Worm (Caenorhabditis elegans): ENCODE results near the gene nep-13.

Gene nep-13

ce11 chrII:3267815-3268214 lies 14.6 kb upstream of the nep-13 start (continued):
- TF ChIP-seq dve-1 (tag; optimal IDR thresholded peaks at IDR 0.05) = no peak
- TF ChIP-seq hlh-15 (tag; optimal IDR thresholded peaks at IDR 0.05) = no peak
- TF ChIP-seq tbx-2 (tag; optimal IDR thresholded peaks at IDR 0.05) = no peak

ce11 chrII:3270598-3270997 lies 11.9 kb upstream of the nep-13 start:
- TF ChIP-seq ceh-6 (GFP tag; optimal IDR thresholded peaks at IDR 0.05) = no peak
- TF ChIP-seq nfya-1 (tag; optimal IDR thresholded peaks at IDR 0.05) = no peak
- no peak for TF ChIP-seq nhr-11 (tag; optimal IDR thresholded peaks at IDR 0.05)
- no peak for TF ChIP-seq ceh-31 (tag; optimal IDR thresholded peaks at IDR 0.05)
- TF ChIP-seq hlh-6 (tag; optimal IDR thresholded peaks at IDR 0.05) = no peak

ce11 chrII:3274923-3275322 lies 7.5 kb upstream of the nep-13 start, which contains the start of gene F02E11.3:
Gene F02E11.3 (minus strand): TSS chrII:3275023.
- TF ChIP-seq F13H6.1 (tag; optimal IDR thresholded peaks at IDR 0.05) = no peak
- TF ChIP-seq ref-2 (tag; optimal IDR thresholded peaks at IDR 0.05) = no peak
- no peak for TF ChIP-seq sdc-2 (tag; optimal IDR thresholded peaks at IDR 0.05)
- TF ChIP-seq ama-1 (optimal IDR thresholded peaks at IDR 0.05) = no peak
- no peak for TF ChIP-seq lim-6 (tag; optimal IDR thresholded peaks at IDR 0.05)
- TF ChIP-seq syd-9 (tag; optimal IDR thresholded peaks at IDR 0.05) = no peak
- no peak for TF ChIP-seq ceh-30 (tag; optimal IDR thresholded peaks at IDR 0.05)
- no peak for TF ChIP-seq tbx-2 (tag; optimal IDR thresholded peaks at IDR 0.05)
- TF ChIP-seq mec-3 (tag; optimal IDR thresholded peaks at IDR 0.05; ENCODE audit: borderline replicate concordance) = no peak
- TF ChIP-seq hlh-8 (tag; optimal IDR thresholded peaks at IDR 0.05) = no peak
- no peak for TF ChIP-seq ceh-48 (tag; optimal IDR thresholded peaks at IDR 0.05)
- TF ChIP-seq C38D4.7 (GFP tag; optimal IDR thresholded peaks at IDR 0.05) = no peak
- TF ChIP-seq nhr-11 (tag; optimal IDR thresholded peaks at IDR 0.05) = no peak
- TF ChIP-seq pha-4 (tag; optimal IDR thresholded peaks at IDR 0.05) = no peak
- TF ChIP-seq hlh-6 (tag; optimal IDR thresholded peaks at IDR 0.05) = no peak
- TF ChIP-seq ceh-18 (tag; optimal IDR thresholded peaks at IDR 0.05) = no peak

ce11 chrII:3277686-3278085 lies 4.8 kb upstream of the nep-13 start, which contains the start of gene F02E11.4:
Gene F02E11.4 (minus strand): TSS chrII:3277786.
- TF ChIP-seq K02D7.2 (tag; optimal IDR thresholded peaks at IDR 0.05) (no peak), madf-2 (tag; optimal IDR thresholded peaks at IDR 0.05) (no peak), pax-1 (tag; optimal IDR thresholded peaks at IDR 0.05) (no peak), pha-4 (tag; optimal IDR thresholded peaks at IDR 0.05) (no peak), ceh-6 (GFP tag; optimal IDR thresholded peaks at IDR 0.05) (no peak), pros-1 (tag; optimal IDR thresholded peaks at IDR 0.05) (no peak), ahr-1 (tag; optimal IDR thresholded peaks at IDR 0.05) (no peak), unc-55 (GFP tag; optimal IDR thresholded peaks at IDR 0.05) (no peak), pag-3 (tag; optimal IDR thresholded peaks at IDR 0.05; ENCODE audit: borderline replicate concordance) (no peak), ceh-9 (tag; optimal IDR thresholded peaks at IDR 0.05) (no peak), syd-9 (tag; optimal IDR thresholded peaks at IDR 0.05) (no peak), zip-5 (tag; optimal IDR thresholded peaks at IDR 0.05) (no peak), gmeb-2 (tag; optimal IDR thresholded peaks at IDR 0.05) (no peak), ztf-16 (tag; optimal IDR thresholded peaks at IDR 0.05) (no peak), ceh-45 (GFP tag; IDR thresholded peaks at IDR 0.05) (no peak), odd-2 (tag; optimal IDR thresholded peaks at IDR 0.05) (no peak), ceh-14 (tag; optimal IDR thresholded peaks at IDR 0.05) (no peak), hlh-8 (tag; optimal IDR thresholded peaks at IDR 0.05) (no peak)

ce11 chrII:3278634-3279033 lies 3.8 kb upstream of the nep-13 start, which contains the start of gene wht-4:
Gene wht-4 (plus strand): TSS chrII:3278934.
- TF ChIP-seq pha-4 (tag; optimal IDR thresholded peaks at IDR 0.05) (no peak), fkh-10 (GFP tag; optimal IDR thresholded peaks at IDR 0.05) (no peak), ceh-18 (tag; optimal IDR thresholded peaks at IDR 0.05) (no peak), pax-1 (tag; optimal IDR thresholded peaks at IDR 0.05) (no peak), ceh-6 (GFP tag; optimal IDR thresholded peaks at IDR 0.05) (no peak), sox-2 (GFP tag; IDR thresholded peaks at IDR 0.05) (no peak), ceh-2 (tag; optimal IDR thresholded peaks at IDR 0.05) (no peak), pha-2 (tag; optimal IDR thresholded peaks at IDR 0.05) (no peak), lim-6 (tag; optimal IDR thresholded peaks at IDR 0.05) (no peak), npax-4 (tag; optimal IDR thresholded peaks at IDR 0.05) (no peak), ceh-34 (tag; optimal IDR thresholded peaks at IDR 0.05) (no peak), Y22D7AL.16 (tag; optimal IDR thresholded peaks at IDR 0.05) (no peak), hlh-30 (tag; optimal IDR thresholded peaks at IDR 0.05; ENCODE audit: insufficient read depth) (no peak), ceh-31 (tag; optimal IDR thresholded peaks at IDR 0.05) (no peak), gmeb-2 (tag; optimal IDR thresholded peaks at IDR 0.05) (no peak), lin-11 (tag; optimal IDR thresholded peaks at IDR 0.05) (no peak), dmd-4 (tag; optimal IDR thresholded peaks at IDR 0.05; ENCODE audit: borderline replicate concordance) (no peak)
